Fruit fly (Drosophila melanogaster) whole organism, prepupa: Measurements from ENCODE around the gene Rab14.

Experiments used
- CG10669 ChIP-seq: fragments of 200-800 bp; sonication (Bioruptor generic); optimal IDR thresholded peaks from 3 replicates; lab custom pipeline; 2018; ENCODE audit warnings: missing biosample characterization, mild to moderate bottlenecking, missing genetic modification characterization, moderate library complexity
- CG6854 ChIP-seq: fragments of 200-800 bp; sonication (Bioruptor generic); optimal IDR thresholded peaks from 2 replicates; lab custom pipeline; 2017; ENCODE audit warnings: missing biosample characterization, mild to moderate bottlenecking, missing genetic modification characterization
- Sox14 ChIP-seq: fragments of 200-800 bp; sonication (Bioruptor generic); optimal IDR thresholded peaks from 3 replicates; lab custom pipeline; 2016; ENCODE audit warnings: missing biosample characterization, missing genetic modification characterization
- achi ChIP-seq: fragments of 200-800 bp; sonication (Bioruptor generic); optimal IDR thresholded peaks from 3 replicates; lab custom pipeline; 2016; ENCODE audit warnings: missing biosample characterization, missing genetic modification characterization

DNA sequence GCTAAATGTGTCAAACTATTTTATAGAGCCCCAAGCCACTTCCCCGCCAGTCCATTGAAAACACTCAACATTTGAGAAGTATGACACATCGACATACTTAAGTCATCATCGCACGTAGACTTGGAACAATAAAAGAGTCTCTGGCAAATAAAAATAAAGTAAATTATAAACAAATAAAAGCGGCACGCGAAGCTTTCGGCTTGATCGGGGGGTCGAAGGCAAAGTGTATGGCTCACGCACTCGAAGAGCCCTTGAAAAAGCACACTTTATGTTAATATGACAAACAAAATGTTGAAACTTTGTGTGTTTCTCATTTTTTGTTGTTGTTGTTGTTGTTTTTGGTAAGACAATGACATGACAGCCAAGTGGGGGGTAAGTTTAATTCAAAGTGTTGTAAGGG lies 41.3 kb downstream of the Rab14 start:
- TF ChIP-seq CG10669 (GFP tag; lab: Kevin White, UChicago): no peak
- TF ChIP-seq achi (GFP tag; lab: Kevin White, UChicago): no peak
- TF ChIP-seq CG6854 (GFP tag; lab: Kevin White, UChicago): no peak
- no peak for TF ChIP-seq Sox14 (GFP tag; lab: Kevin White, UChicago)
